Fruit fly (Drosophila melanogaster) whole organism, embryonic: ENCODE measurements around the gene CG33969.

Experiments used
- Adf1 ChIP-seq: fragments of 200-800 bp; sonication (Bioruptor generic); IDR thresholded peaks from 2 replicates; pipeline ENCODE4 v1.3.6; 2022; ENCODE audit warnings: missing biosample characterization, missing genetic modification characterization
- BEAF-32 ChIP-seq: fragments of 200-800 bp; sonication (Bioruptor generic); optimal IDR thresholded peaks from 3 replicates; lab custom pipeline; 2017; ENCODE audit warnings: missing biosample characterization, missing genetic modification characterization, mild to moderate bottlenecking, moderate library complexity, missing genetic modification reagents
- Bdp1 ChIP-seq: fragments of 200-800 bp; sonication (Bioruptor generic); optimal IDR thresholded peaks from 3 replicates; lab custom pipeline; 2016; ENCODE audit warnings: missing biosample characterization, missing genetic modification characterization
- C15 ChIP-seq: fragments of 200-800 bp; sonication (Bioruptor generic); IDR thresholded peaks from 3 replicates; pipeline ENCODE4 v1.3.6; 2022; ENCODE audit warnings: missing biosample characterization, missing genetic modification characterization
- CG12659 ChIP-seq: fragments of 200-800 bp; sonication (Bioruptor generic); optimal IDR thresholded peaks from 3 replicates; lab custom pipeline; 2017; ENCODE audit warnings: mild to moderate bottlenecking, missing biosample characterization, missing genetic modification reagents, missing genetic modification characterization
- CG13123 ChIP-seq: fragments of 200-800 bp; sonication (Bioruptor generic); optimal IDR thresholded peaks from 2 replicates; lab custom pipeline; 2016; ENCODE audit warnings: missing biosample characterization, missing genetic modification characterization
- CG14710 ChIP-seq: fragments of 200-800 bp; sonication (Bioruptor generic); optimal IDR thresholded peaks from 3 replicates; lab custom pipeline; 2019; ENCODE audit warnings: missing biosample characterization, mild to moderate bottlenecking, missing genetic modification characterization, moderate library complexity
- CG14965 ChIP-seq: fragments of 200-800 bp; sonication (Bioruptor generic); optimal IDR thresholded peaks from 2 replicates; lab custom pipeline; 2016; ENCODE audit warnings: missing biosample characterization, missing genetic modification characterization, borderline replicate concordance
- CG1529 ChIP-seq: fragments of 200-800 bp; sonication (Bioruptor generic); optimal IDR thresholded peaks from 3 replicates; lab custom pipeline; 2018; ENCODE audit warnings: missing biosample characterization, missing genetic modification characterization
- CG1792 ChIP-seq: fragments of 200-800 bp; sonication (Bioruptor generic); optimal IDR thresholded peaks from 2 replicates; lab custom pipeline; 2016; ENCODE audit warnings: missing biosample characterization, missing genetic modification characterization
- CG2116 ChIP-seq: fragments of 200-800 bp; sonication (Bioruptor generic); optimal IDR thresholded peaks from 3 replicates; lab custom pipeline; 2018; ENCODE audit warnings: missing biosample characterization, mild to moderate bottlenecking, missing genetic modification characterization
- CG34376 ChIP-seq: fragments of 200-800 bp; sonication (Bioruptor generic); optimal IDR thresholded peaks from 2 replicates; lab custom pipeline; 2018; ENCODE audit warnings: missing biosample characterization, mild to moderate bottlenecking, missing genetic modification characterization
- CG4282 ChIP-seq: fragments of 200-800 bp; sonication (Bioruptor generic); optimal IDR thresholded peaks from 2 replicates; lab custom pipeline; 2016; ENCODE audit warnings: missing biosample characterization, missing genetic modification characterization
- CG5953 ChIP-seq: fragments of 200-800 bp; sonication (Bioruptor generic); IDR thresholded peaks from 2 replicates; pipeline ENCODE4 v1.3.6; 2022; ENCODE audit warnings: missing biosample characterization, missing genetic modification characterization
- CG6683 ChIP-seq: fragments of 200-800 bp; sonication (Bioruptor generic); optimal IDR thresholded peaks from 2 replicates; lab custom pipeline; 2017; ENCODE audit warnings: missing biosample characterization, mild to moderate bottlenecking, missing genetic modification characterization, missing genetic modification reagents
- CG7745 ChIP-seq: fragments of 200-800 bp; sonication (Bioruptor generic); optimal IDR thresholded peaks from 2 replicates; lab custom pipeline; 2018; ENCODE audit warnings: missing biosample characterization, mild to moderate bottlenecking, missing genetic modification characterization, moderate library complexity
- CG8388 ChIP-seq: fragments of 200-800 bp; sonication (Bioruptor generic); optimal IDR thresholded peaks from 2 replicates; lab custom pipeline; 2019; ENCODE audit warnings: missing biosample characterization, mild to moderate bottlenecking, missing genetic modification characterization, moderate library complexity
- CG9215 ChIP-seq: fragments of 200-800 bp; sonication (Bioruptor generic); IDR thresholded peaks from 2 replicates; pipeline ENCODE4 v1.3.6; 2022; ENCODE audit warnings: missing biosample characterization, missing genetic modification characterization
- D19A ChIP-seq: fragments of 200-800 bp; optimal IDR thresholded peaks from 3 replicates; lab custom pipeline; 2019; ENCODE audit warnings: missing biosample characterization, mild to moderate bottlenecking, missing genetic modification characterization, moderate library complexity
- E2f2 ChIP-seq: fragments of 200-800 bp; sonication (Bioruptor generic); IDR thresholded peaks from 2 replicates; pipeline ENCODE4 v1.3.6; 2022; ENCODE audit warnings: missing biosample characterization, missing genetic modification characterization
- Gsc ChIP-seq: fragments of 200-800 bp; sonication (Bioruptor generic); IDR thresholded peaks from 2 replicates; pipeline ENCODE4 v1.3.6; 2022; ENCODE audit warnings: missing biosample characterization, missing genetic modification characterization
- Gug ChIP-seq: fragments of 200-800 bp; sonication (Bioruptor generic); IDR thresholded peaks from 4 replicates; pipeline ENCODE4 v1.3.6; 2022; ENCODE audit warnings: missing biosample characterization, missing genetic modification characterization
- HLH3B ChIP-seq: fragments of 200-800 bp; sonication (Bioruptor generic); IDR thresholded peaks from 2 replicates; pipeline ENCODE4 v1.3.6; 2022; ENCODE audit warnings: missing biosample characterization, missing genetic modification characterization
- Hey ChIP-seq: fragments of 200-800 bp; sonication (Bioruptor generic); optimal IDR thresholded peaks from 3 replicates; lab custom pipeline; 2018; ENCODE audit warnings: missing biosample characterization, mild to moderate bottlenecking, missing genetic modification characterization
- Hmx ChIP-seq: fragments of 200-800 bp; sonication (Bioruptor generic); optimal IDR thresholded peaks from 2 replicates; lab custom pipeline; 2016; ENCODE audit warnings: missing biosample characterization, missing genetic modification characterization
- MBD-R2 ChIP-seq: fragments of 200-800 bp; sonication (Bioruptor generic); IDR thresholded peaks from 2 replicates; pipeline ENCODE4 v1.3.6; 2022; ENCODE audit warnings: missing biosample characterization, missing genetic modification characterization
- MESR4 ChIP-seq: fragments of 200-800 bp; sonication (Bioruptor generic); optimal IDR thresholded peaks from 2 replicates; lab custom pipeline; 2018; ENCODE audit warnings: missing biosample characterization, mild to moderate bottlenecking, missing genetic modification characterization, moderate library complexity
- Mad ChIP-seq: fragments of 200-800 bp; sonication (Bioruptor generic); optimal IDR thresholded peaks from 2 replicates; lab custom pipeline; 2016; ENCODE audit warnings: missing biosample characterization, missing genetic modification characterization
- NC2α ChIP-seq: fragments of 200-800 bp; sonication (Bioruptor generic); optimal IDR thresholded peaks from 2 replicates; lab custom pipeline; 2016; ENCODE audit warnings: missing biosample characterization, missing genetic modification characterization
- Optix ChIP-seq: fragments of 200-800 bp; sonication (Bioruptor generic); IDR thresholded peaks from 3 replicates; pipeline ENCODE4 v1.3.6; 2022; ENCODE audit warnings: missing biosample characterization, missing genetic modification characterization
- Rx ChIP-seq: fragments of 200-800 bp; sonication (Bioruptor generic); IDR thresholded peaks from 2 replicates; pipeline ENCODE4 v1.3.6; 2022; ENCODE audit warnings: missing biosample characterization, missing genetic modification characterization
- Side ChIP-seq: fragments of 200-800 bp; sonication (Bioruptor generic); optimal IDR thresholded peaks from 2 replicates; lab custom pipeline; 2016; ENCODE audit warnings: missing biosample characterization, missing genetic modification characterization
- Sox100B ChIP-seq: fragments of 200-800 bp; sonication (Bioruptor generic); optimal IDR thresholded peaks from 3 replicates; lab custom pipeline; 2018; ENCODE audit warnings: missing biosample characterization, mild to moderate bottlenecking, missing genetic modification characterization
- Taf1 ChIP-seq: fragments of 200-800 bp; sonication (Bioruptor generic); IDR thresholded peaks from 2 replicates; pipeline ENCODE4 v1.3.6; 2022; ENCODE audit warnings: missing biosample characterization, missing genetic modification characterization
- Vsx1 ChIP-seq: fragments of 200-800 bp; sonication (Bioruptor generic); optimal IDR thresholded peaks from 2 replicates; lab custom pipeline; 2017; ENCODE audit warnings: missing biosample characterization, mild to moderate bottlenecking, missing genetic modification characterization, missing genetic modification reagents
- YL-1 ChIP-seq: fragments of 200-800 bp; sonication (Bioruptor generic); optimal IDR thresholded peaks from 3 replicates; lab custom pipeline; 2017; ENCODE audit warnings: missing biosample characterization, mild to moderate bottlenecking, missing genetic modification characterization
- abd-A ChIP-seq: fragments of 200-800 bp; sonication (Bioruptor generic); optimal IDR thresholded peaks from 3 replicates; lab custom pipeline; 2019; ENCODE audit warnings: missing biosample characterization, mild to moderate bottlenecking, missing genetic modification characterization, moderate library complexity
- amos ChIP-seq: fragments of 200-800 bp; sonication (Bioruptor generic); IDR thresholded peaks from 2 replicates; pipeline ENCODE4 v1.3.6; 2022; ENCODE audit warnings: missing biosample characterization, missing genetic modification characterization; ENCODE audit not compliant: partially characterized antibody
- crc ChIP-seq: fragments of 200-800 bp; sonication (Bioruptor generic); optimal IDR thresholded peaks from 2 replicates; lab custom pipeline; 2016; ENCODE audit warnings: missing biosample characterization, missing genetic modification characterization
- ems ChIP-seq: fragments of 200-800 bp; sonication (Bioruptor generic); optimal IDR thresholded peaks from 3 replicates; lab custom pipeline; 2016; ENCODE audit warnings: missing biosample characterization, missing genetic modification characterization
- esg ChIP-seq: fragments of 200-800 bp; sonication (Bioruptor generic); conservative IDR thresholded peaks from 2 replicates; pipeline ENCODE4 v1.3.6; 2022; ENCODE audit warnings: missing biosample characterization, missing genetic modification characterization
- fd102C ChIP-seq: fragments of 200-800 bp; sonication (Bioruptor generic); optimal IDR thresholded peaks from 2 replicates; lab custom pipeline; 2018; ENCODE audit warnings: missing biosample characterization, mild to moderate bottlenecking, missing genetic modification characterization, moderate library complexity
- gsb-n ChIP-seq: fragments of 200-800 bp; sonication (Bioruptor generic); optimal IDR thresholded peaks from 3 replicates; lab custom pipeline; 2018; ENCODE audit warnings: missing biosample characterization, mild to moderate bottlenecking, missing genetic modification characterization
- klu ChIP-seq: fragments of 200-800 bp; sonication (Bioruptor generic); IDR thresholded peaks from 2 replicates; pipeline ENCODE4 v1.3.6; 2022; ENCODE audit warnings: missing biosample characterization, missing genetic modification characterization
- mirr ChIP-seq: fragments of 200-800 bp; sonication (Bioruptor generic); optimal IDR thresholded peaks from 3 replicates; lab custom pipeline; 2018; ENCODE audit warnings: missing biosample characterization, mild to moderate bottlenecking, missing genetic modification characterization
- nerfin-1 ChIP-seq: fragments of 200-800 bp; sonication (Bioruptor generic); optimal IDR thresholded peaks from 3 replicates; lab custom pipeline; 2019; ENCODE audit warnings: missing biosample characterization, mild to moderate bottlenecking, missing genetic modification characterization, moderate library complexity
- sqz ChIP-seq: fragments of 200-800 bp; sonication (Bioruptor generic); optimal IDR thresholded peaks from 3 replicates; lab custom pipeline; 2018; ENCODE audit warnings: missing biosample characterization, mild to moderate bottlenecking, missing genetic modification characterization
- tgo ChIP-seq: fragments of 200-800 bp; sonication (Bioruptor generic); IDR thresholded peaks from 3 replicates; pipeline ENCODE4 v1.3.6; 2022; ENCODE audit warnings: missing biosample characterization, missing genetic modification characterization
- tin ChIP-seq: fragments of 200-800 bp; sonication (Bioruptor generic); optimal IDR thresholded peaks from 3 replicates; lab custom pipeline; 2016; ENCODE audit warnings: missing biosample characterization, missing genetic modification characterization

CG33969 gene

DNA sequence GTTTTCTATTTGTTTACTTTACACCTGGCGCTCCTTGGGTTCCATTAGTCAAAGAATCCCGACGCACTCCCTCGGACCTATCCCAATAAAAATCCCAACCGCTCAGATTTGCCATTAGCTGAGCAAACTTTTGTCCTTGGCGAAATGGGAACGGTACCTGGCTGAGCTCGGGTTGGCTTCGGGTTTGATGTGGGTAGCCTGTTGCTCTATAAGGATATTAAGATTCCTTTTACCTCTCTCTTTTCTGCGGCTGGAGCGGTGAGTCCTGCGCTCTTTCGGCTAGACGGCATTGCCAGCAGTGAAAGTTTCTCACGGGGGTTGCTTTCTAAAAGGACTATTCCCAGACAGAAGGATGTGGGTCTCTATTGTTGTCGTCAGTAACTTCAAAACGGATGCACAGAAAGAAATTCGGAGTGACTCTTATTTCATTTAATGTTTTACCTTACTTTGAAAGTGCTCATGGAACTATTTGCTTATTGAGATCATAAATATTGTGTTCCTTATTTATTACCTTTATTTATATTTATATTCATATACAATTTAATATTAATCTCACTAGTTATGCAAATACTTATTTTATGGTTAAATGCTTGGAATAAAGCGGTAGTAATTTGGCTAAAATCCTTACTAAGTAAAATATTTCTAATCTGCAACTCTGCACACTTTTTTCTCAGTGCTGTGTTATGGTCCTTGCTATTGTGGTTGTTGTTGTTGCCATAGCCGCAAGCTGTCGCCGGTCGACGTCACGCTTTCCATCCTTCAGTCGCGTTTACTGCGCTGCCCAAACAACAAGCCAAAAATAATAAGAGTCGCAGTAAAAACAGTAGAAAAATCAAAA lies 48.5 kb upstream of the CG33969 start, which contains the start of gene CG5910 (continued):
- TF ChIP-seq ems (GFP tag; lab: Kevin White, UChicago), result peak; percentile 10
- TF ChIP-seq esg (GFP tag; lab: Robert Waterston, UW), result peak; percentile 70
- TF ChIP-seq fd102C (GFP tag; lab: Kevin White, UChicago), result no peak
- TF ChIP-seq gsb-n (tag; lab: Kevin White, UChicago), result peak; percentile 90
- TF ChIP-seq amos (GFP tag; lab: Robert Waterston, UW), result no peak
- TF ChIP-seq sqz (GFP tag; lab: Kevin White, UChicago), result no peak
- TF ChIP-seq Side, result no peak
- no peak for TF ChIP-seq CG7745 (tag; lab: Kevin White, UChicago)
- TF ChIP-seq mirr (GFP tag; lab: Kevin White, UChicago), result peak; percentile 3
- no peak for TF ChIP-seq MBD-R2 (GFP tag; lab: Robert Waterston, UW)
- peak; percentile 80 for TF ChIP-seq CG9215 (GFP tag; lab: Robert Waterston, UW)
- TF ChIP-seq Taf1 (GFP tag; lab: Robert Waterston, UW), result peak; percentile 67
- TF ChIP-seq E2f2 (GFP tag; lab: Robert Waterston, UW), result peak; percentile 37; the same call in 1 of the 2 replicates
- TF ChIP-seq CG13123 (GFP tag; lab: Kevin White, UChicago), result peak; percentile 76
- TF ChIP-seq Hey (tag; lab: Kevin White, UChicago), result no peak
- 0 out of 2 replicates have a peak, but pooled peaks have one; percentile 31 for TF ChIP-seq Rx (GFP tag; lab: Robert Waterston, UW)
- no peak for TF ChIP-seq Vsx1 (GFP tag; lab: Kevin White, UChicago)
- no peak for TF ChIP-seq NC2α (GFP tag; lab: Kevin White, UChicago)
- peak; percentile 54 for TF ChIP-seq CG2116
- TF ChIP-seq CG14710 (tag; lab: Kevin White, UChicago), result peak; percentile 93
- TF ChIP-seq Adf1 (GFP tag; lab: Robert Waterston, UW), result 0 out of 2 replicates have a peak, but pooled peaks have one; percentile 44
- peak; percentile 31 for TF ChIP-seq Bdp1 (GFP tag; lab: Kevin White, UChicago)
- TF ChIP-seq MESR4 (GFP tag; lab: Kevin White, UChicago), result no peak
- TF ChIP-seq HLH3B (GFP tag; lab: Robert Waterston, UW), result peak; percentile 76
- TF ChIP-seq CG1792, result no peak
- no peak for TF ChIP-seq Mad (GFP tag; lab: Kevin White, UChicago)
- peak; percentile 80 for TF ChIP-seq CG34376 (GFP tag; lab: Kevin White, UChicago)
- TF ChIP-seq Gug (GFP tag; lab: Robert Waterston, UW), result peak; percentile 51; the same call in 1 of the 4 replicates
- peak; percentile 68 for TF ChIP-seq CG1529 (GFP tag; lab: Kevin White, UChicago)
- peak; percentile 87 for TF ChIP-seq CG8388 (GFP tag; lab: Kevin White, UChicago)
- peak; percentile 64 for TF ChIP-seq YL-1
- peak; percentile 87 for TF ChIP-seq CG6683
- TF ChIP-seq crc (GFP tag; lab: Kevin White, UChicago), result no peak
- no peak for TF ChIP-seq Gsc (GFP tag; lab: Robert Waterston, UW)
- peak; percentile 61 for TF ChIP-seq abd-A (tag; lab: Kevin White, UChicago)
- TF ChIP-seq Optix, result no peak
- no peak for TF ChIP-seq CG14965 (GFP tag; lab: Kevin White, UChicago)
- TF ChIP-seq Sox100B, result peak; percentile 93
- peak; percentile 91 for TF ChIP-seq D19A (tag; lab: Kevin White, UChicago)
- peak; percentile 94 for TF ChIP-seq CG12659 (GFP tag; lab: Kevin White, UChicago)
- TF ChIP-seq C15, result 0 out of 3 replicates have a peak, but pooled peaks have one; percentile 55
- TF ChIP-seq nerfin-1 (tag; lab: Kevin White, UChicago), result peak; percentile 87
- no peak for TF ChIP-seq CG4282 (GFP tag; lab: Kevin White, UChicago)
- TF ChIP-seq Hmx, result no peak
- 0 out of 2 replicates have a peak, but pooled peaks have one; percentile 10 for TF ChIP-seq CG5953 (GFP tag; lab: Robert Waterston, UW)
- TF ChIP-seq klu (GFP tag; lab: Robert Waterston, UW), result peak; percentile 72
- no peak for TF ChIP-seq BEAF-32 (GFP tag; lab: Kevin White, UChicago)
- TF ChIP-seq tgo, result peak; percentile 78
- peak; percentile 83 for TF ChIP-seq tin
